Worm (Caenorhabditis elegans) whole organism, L4 larva: ENCODE results near the gene T12B5.14.

ENCODE experiments used
- R02D3.7 ChIP-seq: fragments of 150-350 bp; sonication (generic microtip); optimal IDR thresholded peaks from 3 replicates; lab custom pipeline; 2014; ENCODE audit warnings: missing biosample characterization, missing genetic modification characterization
- ama-1 ChIP-seq: fragments of 150-350 bp; optimal IDR thresholded peaks from 2 replicates; lab custom pipeline; 2014; ENCODE audit warnings: inconsistent platforms, mixed read lengths
- lin-1 ChIP-seq: fragments of 200-800 bp; sonication (Bioruptor generic); IDR thresholded peaks from 2 replicates; pipeline ENCODE4 v1.3.6; 2022; ENCODE audit warnings: missing genetic modification reagents, missing genetic modification characterization, missing compliant biosample characterization
- mdl-1 ChIP-seq, 2 experiments: fragments of 150-350 bp in 1 of 2; sonication (generic microtip) in 1 of 2; optimal IDR thresholded peaks; 2 replicates each; lab custom pipeline; 2014 to 2017; ENCODE audit warnings: missing biosample characterization in 2 of 2, missing genetic modification characterization in 2 of 2
- nhr-28 ChIP-seq: fragments of 150-350 bp; optimal IDR thresholded peaks from 2 replicates; lab custom pipeline; 2014; ENCODE audit warnings: missing biosample characterization, missing genetic modification characterization

DNA sequence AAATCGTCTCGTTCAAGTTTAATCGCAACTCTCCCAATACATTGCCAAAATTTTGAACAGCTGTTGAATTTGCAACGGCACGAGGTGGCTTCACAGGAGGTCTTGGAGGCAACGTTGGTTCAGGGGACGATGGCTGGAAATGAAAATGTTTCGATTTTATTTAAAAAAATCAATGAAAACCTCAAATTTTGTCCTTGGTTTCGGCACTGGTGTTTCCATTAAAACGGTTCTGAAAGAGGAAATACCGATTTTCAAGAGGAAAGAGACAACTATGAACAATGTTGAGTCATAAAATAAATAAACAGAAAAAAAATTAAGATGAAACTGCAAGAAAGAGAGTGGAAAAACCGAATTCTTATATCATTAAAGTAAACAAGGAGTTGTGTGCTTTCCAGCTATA lies 47.4 kb upstream of the T12B5.14 start, which contains the start of gene F23H11.4:
- TF ChIP-seq mdl-1 (tag; optimal IDR thresholded peaks at IDR 0.05; lab: Kevin White, UChicago) (no peak), ama-1 (lab: Kevin White, UChicago) (no peak), R02D3.7 (tag; lab: Kevin White, UChicago) (no peak), nhr-28 (tag; lab: Kevin White, UChicago) (no peak), lin-1 (GFP tag; lab: Robert Waterston, UW) (no peak)
